Worm (Caenorhabditis elegans): ENCODE measurements around the gene kbp-3.

- TF ChIP-seq fkh-10 (GFP tag; optimal IDR thresholded peaks at IDR 0.05) (no peak), ceh-9 (tag; optimal IDR thresholded peaks at IDR 0.05) (no peak), Y22D7AL.16 (tag; optimal IDR thresholded peaks at IDR 0.05) (no peak), ceh-45 (GFP tag; IDR thresholded peaks at IDR 0.05) (no peak), pqm-1 (tag; optimal IDR thresholded peaks at IDR 0.05) (no peak), pax-1 (tag; optimal IDR thresholded peaks at IDR 0.05) (no peak), hlh-30 (tag; optimal IDR thresholded peaks at IDR 0.05; ENCODE audit: insufficient read depth) (no peak), nhr-11 (tag; optimal IDR thresholded peaks at IDR 0.05) (no peak), tbx-2 (tag; optimal IDR thresholded peaks at IDR 0.05) (no peak), sdc-2 (tag; optimal IDR thresholded peaks at IDR 0.05) (no peak), pros-1 (tag; optimal IDR thresholded peaks at IDR 0.05) (no peak)
Measured at ce11 chrII:14361719-14362118, 28.2 kb downstream of the kbp-3 start, which contains the start of gene tebp-1.
